Fruit fly (Drosophila melanogaster) whole organism, embryonic: Measurements from ENCODE around the gene CG10338.

Experiments used
- CG10267 ChIP-seq: fragments of 200-800 bp; sonication (Bioruptor generic); optimal IDR thresholded peaks from 2 replicates; lab custom pipeline; 2018; ENCODE audit warnings: missing biosample characterization, mild to moderate bottlenecking, missing genetic modification characterization, moderate library complexity
- CG10543 ChIP-seq: fragments of 200-800 bp; sonication (Bioruptor generic); optimal IDR thresholded peaks from 3 replicates; lab custom pipeline; 2017; ENCODE audit warnings: missing biosample characterization, mild to moderate bottlenecking, missing genetic modification characterization, moderate library complexity
- CG12104 ChIP-seq: fragments of 200-800 bp; sonication (Bioruptor generic); optimal IDR thresholded peaks from 3 replicates; lab custom pipeline; 2016; ENCODE audit warnings: missing biosample characterization, missing genetic modification characterization
- CG13287 ChIP-seq: fragments of 200-800 bp; sonication (Bioruptor generic); IDR thresholded peaks from 2 replicates; pipeline ENCODE4 v1.3.6; 2022; ENCODE audit warnings: missing biosample characterization, missing genetic modification characterization; ENCODE audit not compliant: partially characterized antibody
- CG14860 ChIP-seq: fragments of 200-800 bp; sonication (Bioruptor generic); IDR thresholded peaks from 3 replicates; pipeline ENCODE4 v1.3.6; 2022; ENCODE audit warnings: missing biosample characterization, missing genetic modification characterization; ENCODE audit not compliant: partially characterized antibody
- CG14965 ChIP-seq: fragments of 200-800 bp; sonication (Bioruptor generic); optimal IDR thresholded peaks from 2 replicates; lab custom pipeline; 2016; ENCODE audit warnings: missing biosample characterization, missing genetic modification characterization, borderline replicate concordance
- CG16779 ChIP-seq: fragments of 200-800 bp; sonication (Bioruptor generic); IDR thresholded peaks from 2 replicates; pipeline ENCODE4 v1.3.6; 2022; ENCODE audit warnings: missing biosample characterization, missing genetic modification characterization
- CG16813 ChIP-seq: fragments of 200-800 bp; sonication (Bioruptor generic); IDR thresholded peaks from 3 replicates; pipeline ENCODE4 v1.3.6; 2022; ENCODE audit warnings: missing biosample characterization, missing genetic modification characterization; ENCODE audit not compliant: partially characterized antibody
- CG17912 ChIP-seq: fragments of 200-800 bp; sonication (Bioruptor generic); optimal IDR thresholded peaks from 2 replicates; lab custom pipeline; 2018; ENCODE audit warnings: missing biosample characterization, mild to moderate bottlenecking, missing genetic modification characterization
- CG18262 ChIP-seq: fragments of 200-800 bp; optimal IDR thresholded peaks from 3 replicates; lab custom pipeline; 2019; ENCODE audit warnings: missing biosample characterization, mild to moderate bottlenecking, missing genetic modification characterization, moderate library complexity
- CG18476 ChIP-seq: fragments of 200-800 bp; sonication (Bioruptor generic); optimal IDR thresholded peaks from 2 replicates; lab custom pipeline; 2016; ENCODE audit warnings: missing biosample characterization, mild to moderate bottlenecking, missing genetic modification characterization
- CG2202 ChIP-seq: fragments of 200-800 bp; sonication (Bioruptor generic); optimal IDR thresholded peaks from 2 replicates; lab custom pipeline; 2018; ENCODE audit warnings: missing biosample characterization, mild to moderate bottlenecking, missing genetic modification characterization
- CG30020 ChIP-seq: fragments of 200-800 bp; optimal IDR thresholded peaks from 2 replicates; lab custom pipeline; 2019; ENCODE audit warnings: missing biosample characterization, mild to moderate bottlenecking, missing genetic modification characterization, moderate library complexity
- CG31224 ChIP-seq: fragments of 200-800 bp; sonication (Bioruptor generic); IDR thresholded peaks from 2 replicates; pipeline ENCODE4 v1.3.6; 2022; ENCODE audit warnings: missing biosample characterization, missing genetic modification characterization
- CG3163 ChIP-seq: fragments of 200-800 bp; sonication (Bioruptor generic); optimal IDR thresholded peaks from 3 replicates; lab custom pipeline; 2016; ENCODE audit warnings: missing biosample characterization, missing genetic modification characterization
- CG42726 ChIP-seq: fragments of 200-800 bp; sonication (Bioruptor generic); IDR thresholded peaks from 2 replicates; pipeline ENCODE4 v1.3.6; 2022; ENCODE audit warnings: missing biosample characterization, missing genetic modification characterization; ENCODE audit not compliant: partially characterized antibody
- CG8290 ChIP-seq, 3 experiments: fragments of 200-800 bp; sonication (Bioruptor generic); optimal IDR thresholded peaks; 2 replicates each; lab custom pipeline; 2016 to 2019; ENCODE audit warnings: missing biosample characterization in 3 of 3, missing genetic modification characterization in 3 of 3, mild to moderate bottlenecking in 2 of 3, moderate library complexity in 1 of 3
- CG9817 ChIP-seq: fragments of 200-800 bp; sonication (Bioruptor generic); optimal IDR thresholded peaks from 2 replicates; lab custom pipeline; 2018; ENCODE audit warnings: missing biosample characterization, mild to moderate bottlenecking, missing genetic modification characterization, moderate library complexity
- CHES-1-like ChIP-seq: fragments of 200-800 bp; sonication (Bioruptor generic); optimal IDR thresholded peaks from 2 replicates; lab custom pipeline; 2016; ENCODE audit warnings: missing biosample characterization, missing genetic modification characterization
- D19A ChIP-seq: fragments of 200-800 bp; optimal IDR thresholded peaks from 3 replicates; lab custom pipeline; 2019; ENCODE audit warnings: missing biosample characterization, mild to moderate bottlenecking, missing genetic modification characterization, moderate library complexity
- Dfd ChIP-seq, 2 experiments: fragments of >200 bp; optimal IDR thresholded peaks; 2 replicates each; lab custom pipeline; 2017; ENCODE audit warnings: missing biosample characterization in 2 of 2, missing genetic modification characterization in 2 of 2
- Dref ChIP-seq: fragments of 200-800 bp; sonication (Bioruptor generic); IDR thresholded peaks from 2 replicates; pipeline ENCODE4 v1.3.6; 2022; ENCODE audit warnings: missing biosample characterization, missing genetic modification characterization
- Drgx ChIP-seq: fragments of 200-800 bp; sonication (Bioruptor generic); IDR thresholded peaks from 2 replicates; pipeline ENCODE4 v1.3.6; 2022; ENCODE audit warnings: missing biosample characterization, missing genetic modification characterization
- H2.0 ChIP-seq: fragments of 200-800 bp; sonication (Bioruptor generic); IDR thresholded peaks from 2 replicates; pipeline ENCODE4 v1.3.6; 2022; ENCODE audit warnings: missing biosample characterization, missing genetic modification characterization
- Hmr ChIP-seq: fragments of 200-800 bp; sonication (Bioruptor generic); optimal IDR thresholded peaks from 3 replicates; lab custom pipeline; 2017; ENCODE audit warnings: mild to moderate bottlenecking, missing biosample characterization, missing genetic modification reagents, missing genetic modification characterization
- MESR4 ChIP-seq: fragments of 200-800 bp; sonication (Bioruptor generic); optimal IDR thresholded peaks from 2 replicates; lab custom pipeline; 2018; ENCODE audit warnings: missing biosample characterization, mild to moderate bottlenecking, missing genetic modification characterization, moderate library complexity
- Mad ChIP-seq: fragments of 200-800 bp; sonication (Bioruptor generic); optimal IDR thresholded peaks from 2 replicates; lab custom pipeline; 2016; ENCODE audit warnings: missing biosample characterization, missing genetic modification characterization
- NK7.1 ChIP-seq: fragments of 200-800 bp; sonication (Bioruptor generic); optimal IDR thresholded peaks from 3 replicates; lab custom pipeline; 2016; ENCODE audit warnings: missing biosample characterization, missing genetic modification characterization
- Nf-YA ChIP-seq: fragments of 200-800 bp; sonication (Bioruptor generic); IDR thresholded peaks from 2 replicates; pipeline ENCODE4 v1.3.6; 2022; ENCODE audit warnings: missing biosample characterization, missing genetic modification characterization
- Pdp1 ChIP-seq, 2 experiments: fragments of 200-800 bp; sonication (Bioruptor generic); optimal IDR thresholded peaks; 3 replicates each; lab custom pipeline; 2016; ENCODE audit warnings: missing biosample characterization in 2 of 2, missing genetic modification characterization in 2 of 2, mild to moderate bottlenecking in 1 of 2, moderate library complexity in 1 of 2
- Sin3A ChIP-seq: fragments of >200 bp; optimal IDR thresholded peaks from 2 replicates; lab custom pipeline; 2018
- ab ChIP-seq: fragments of 200-800 bp; sonication (Bioruptor generic); optimal IDR thresholded peaks from 2 replicates; lab custom pipeline; 2016; ENCODE audit warnings: missing biosample characterization, missing genetic modification characterization
- amos ChIP-seq: fragments of 200-800 bp; sonication (Bioruptor generic); IDR thresholded peaks from 2 replicates; pipeline ENCODE4 v1.3.6; 2022; ENCODE audit warnings: missing biosample characterization, missing genetic modification characterization; ENCODE audit not compliant: partially characterized antibody
- ap ChIP-seq: fragments of 200-800 bp; sonication (Bioruptor generic); IDR thresholded peaks from 2 replicates; pipeline ENCODE4 v1.3.6; 2022; ENCODE audit warnings: missing biosample characterization, missing genetic modification characterization
- crc ChIP-seq: fragments of 200-800 bp; sonication (Bioruptor generic); optimal IDR thresholded peaks from 2 replicates; lab custom pipeline; 2016; ENCODE audit warnings: missing biosample characterization, missing genetic modification characterization
- danr ChIP-seq: fragments of 200-800 bp; sonication (Bioruptor generic); IDR thresholded peaks from 2 replicates; pipeline ENCODE4 v1.3.6; 2022; ENCODE audit warnings: missing biosample characterization, missing genetic modification characterization
- disco-r ChIP-seq: fragments of 200-800 bp; sonication (Bioruptor generic); optimal IDR thresholded peaks from 2 replicates; lab custom pipeline; 2016; ENCODE audit warnings: missing biosample characterization, missing genetic modification characterization
- dmrt99B ChIP-seq: fragments of 200-800 bp; sonication (Bioruptor generic); optimal IDR thresholded peaks from 2 replicates; lab custom pipeline; 2018; ENCODE audit warnings: missing biosample characterization, mild to moderate bottlenecking, missing genetic modification characterization, moderate library complexity
- esg ChIP-seq: fragments of 200-800 bp; sonication (Bioruptor generic); conservative IDR thresholded peaks from 2 replicates; pipeline ENCODE4 v1.3.6; 2022; ENCODE audit warnings: missing biosample characterization, missing genetic modification characterization
- fru ChIP-seq: fragments of >200 bp; optimal IDR thresholded peaks from 2 replicates; lab custom pipeline; 2017
- ftz-f1 ChIP-seq: fragments of 200-800 bp; sonication (Bioruptor generic); optimal IDR thresholded peaks from 2 replicates; lab custom pipeline; 2016; ENCODE audit warnings: missing biosample characterization, missing genetic modification characterization
- gfzf ChIP-seq: fragments of 200-800 bp; sonication (Bioruptor generic); optimal IDR thresholded peaks from 2 replicates; lab custom pipeline; 2016; ENCODE audit warnings: missing biosample characterization, mild to moderate bottlenecking, missing genetic modification characterization, moderate library complexity
- nmo ChIP-seq: fragments of 200-800 bp; sonication (Bioruptor generic); optimal IDR thresholded peaks from 2 replicates; lab custom pipeline; 2018; ENCODE audit warnings: missing biosample characterization, mild to moderate bottlenecking, missing genetic modification characterization, moderate library complexity
- nom ChIP-seq: fragments of 200-800 bp; sonication (Bioruptor generic); optimal IDR thresholded peaks from 2 replicates; lab custom pipeline; 2017; ENCODE audit warnings: missing biosample characterization, missing genetic modification characterization, mild to moderate bottlenecking, moderate library complexity, missing genetic modification reagents
- pb ChIP-seq: fragments of 200-800 bp; sonication (Bioruptor generic); optimal IDR thresholded peaks from 3 replicates; lab custom pipeline; 2016; ENCODE audit warnings: missing biosample characterization, missing genetic modification characterization
- pros ChIP-seq: fragments of 200-800 bp; sonication (Bioruptor generic); optimal IDR thresholded peaks from 3 replicates; lab custom pipeline; 2019; ENCODE audit warnings: missing biosample characterization, mild to moderate bottlenecking, missing genetic modification characterization, moderate library complexity
- sens ChIP-seq: fragments of 200-800 bp; sonication (Bioruptor generic); peaks from one replicate; lab custom pipeline; 2016; ENCODE audit warnings: missing biosample characterization, missing genetic modification characterization
- tin ChIP-seq: fragments of 200-800 bp; sonication (Bioruptor generic); optimal IDR thresholded peaks from 3 replicates; lab custom pipeline; 2016; ENCODE audit warnings: missing biosample characterization, missing genetic modification characterization

Gene CG10338

DNA sequence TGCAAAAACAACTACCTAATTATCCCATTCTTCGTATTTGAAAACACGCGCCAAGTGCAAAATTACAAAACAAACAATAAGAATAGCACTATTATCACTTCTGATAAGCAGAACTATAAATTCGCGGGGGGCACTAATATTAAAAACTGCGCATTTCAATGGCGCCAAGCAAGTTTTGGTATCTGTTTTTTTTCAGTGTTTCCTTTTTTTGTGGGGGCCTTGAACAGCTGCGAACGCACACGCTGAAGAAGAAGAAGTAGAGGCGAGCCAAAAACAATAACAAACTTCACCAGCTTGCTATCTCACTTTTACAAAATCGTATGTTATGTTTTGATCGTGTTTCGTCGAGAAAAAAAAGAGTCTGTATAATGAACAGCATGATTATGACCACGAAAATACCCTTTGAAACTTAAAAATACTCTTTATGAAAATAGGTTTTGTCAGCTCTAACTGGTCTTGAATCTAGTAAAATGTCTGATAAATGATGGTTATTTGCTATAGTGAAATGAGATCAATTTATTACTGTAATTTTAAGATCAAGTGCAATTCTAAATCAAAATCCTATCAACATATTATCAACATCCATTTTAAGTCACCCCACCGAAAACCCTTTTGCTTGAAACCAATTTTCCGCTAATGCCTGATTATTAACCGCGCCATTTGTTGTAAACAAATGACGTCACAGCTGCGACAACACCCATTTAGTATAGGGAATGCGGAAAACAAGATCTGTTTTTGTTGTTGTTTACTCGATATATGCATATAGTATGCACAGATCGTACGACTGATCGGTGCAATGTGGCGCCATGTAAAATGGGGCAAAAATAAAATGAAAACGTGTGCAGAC is 1.4 kb upstream of the CG10338 start (continued):
- TF ChIP-seq fru (lab: Kevin White, UChicago) (no peak), Nf-YA (GFP tag; lab: Robert Waterston, UW) (peak; percentile 79), CG16779 (peak; percentile 70; the same call in 1 of the 2 replicates), Drgx (GFP tag; lab: Robert Waterston, UW) (peak; percentile 43; the same call in 1 of the 2 replicates), CG13287 (no peak), ftz-f1 (GFP tag; lab: Kevin White, UChicago) (peak; percentile 97), Mad (GFP tag; lab: Kevin White, UChicago) (no peak), CG30020 (tag; lab: Kevin White, UChicago) (no peak), CG17912 (GFP tag; lab: Kevin White, UChicago) (no peak), CG10267 (tag; lab: Kevin White, UChicago) (peak; percentile 5), nmo (GFP tag; lab: Kevin White, UChicago) (peak; percentile 9), pb (GFP tag; lab: Kevin White, UChicago) (peak; percentile 19), sens (peak; percentile 93), CG18476 (GFP tag; lab: Kevin White, UChicago) (peak; percentile 15), CG18262 (peak; percentile 62), Dfd (GFP tag; optimal IDR thresholded peaks at IDR 0.05; lab: Kevin White, UChicago) (no peak), ap (GFP tag; lab: Robert Waterston, UW) (peak; percentile 60), H2.0 (GFP tag; lab: Robert Waterston, UW) (peak; percentile 57), CG14965 (GFP tag; lab: Kevin White, UChicago) (no peak), gfzf (GFP tag; lab: Kevin White, UChicago) (no peak), CG3163 (peak; percentile 38), Sin3A (lab: Kevin White, UChicago) (no peak), pros (GFP tag; lab: Kevin White, UChicago) (no peak), CG12104 (GFP tag; lab: Kevin White, UChicago) (no peak), crc (GFP tag; lab: Kevin White, UChicago) (peak; percentile 47), CG10543 (GFP tag; lab: Kevin White, UChicago) (peak; percentile 79), amos (no peak; the same call in 1 of the 2 replicates), CHES-1-like (GFP tag; lab: Kevin White, UChicago) (peak; percentile 84), Dref (GFP tag; lab: Robert Waterston, UW) (no peak), CG16813 (GFP tag; lab: Robert Waterston, UW) (no peak), CG31224 (GFP tag; lab: Robert Waterston, UW) (0 out of 2 replicates have a peak, but pooled peaks have one; percentile 18), Hmr (GFP tag; lab: Kevin White, UChicago) (peak; percentile 63), danr (GFP tag; lab: Robert Waterston, UW) (no peak), Pdp1 (GFP tag; optimal IDR thresholded peaks at IDR 0.05; lab: Kevin White, UChicago) (peak; percentile 62 to 65), dmrt99B (peak; percentile 46), CG2202 (tag; lab: Kevin White, UChicago) (no peak), CG42726 (no peak), D19A (tag; lab: Kevin White, UChicago) (peak; percentile 90), esg (GFP tag; lab: Robert Waterston, UW) (peak; percentile 51), MESR4 (GFP tag; lab: Kevin White, UChicago) (peak; percentile 6), CG14860 (GFP tag; lab: Robert Waterston, UW) (no peak), disco-r (GFP tag; lab: Kevin White, UChicago) (peak; percentile 3), CG9817 (tag; lab: Kevin White, UChicago) (peak; percentile 2), NK7.1 (peak; percentile 41), tin (GFP tag; lab: Kevin White, UChicago) (peak; percentile 47), nom (GFP tag; lab: Kevin White, UChicago) (peak; percentile 49), ab (peak; percentile 27), CG8290 (GFP tag; optimal IDR thresholded peaks at IDR 0.05; lab: Kevin White, UChicago) (peak; percentile 24), CG8290 (tag; optimal IDR thresholded peaks at IDR 0.05; lab: Kevin White, UChicago) (peak in 1 of 2 experiments; percentile 60)
